Fruit fly (Drosophila melanogaster): Measurements from ENCODE around the gene CG14406.

The CG14406 gene

DNA sequence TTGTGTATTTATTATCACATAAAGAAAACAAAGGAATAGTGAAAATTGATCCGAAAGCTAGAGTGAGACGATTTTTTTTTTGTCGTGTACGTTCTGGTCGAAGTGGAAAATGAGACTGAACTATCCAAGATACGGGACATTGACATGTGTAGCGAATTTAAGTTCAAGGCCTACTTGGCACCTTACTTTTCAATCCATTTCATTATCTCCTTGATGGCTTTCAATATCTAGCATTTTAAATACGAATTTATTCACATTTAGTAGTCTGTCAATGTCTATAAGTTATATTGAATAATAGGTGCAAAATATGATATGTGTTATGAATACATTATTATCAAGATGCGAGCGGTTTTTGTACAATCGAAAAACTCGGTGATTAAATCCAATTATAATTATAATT lies 18.2 kb upstream of the CG14406 start, which contains the start of gene CG32591:
Gene CG32591 (minus strand): TSS at position 101 of the 400 bp plus-strand sequence.
- TF ChIP-seq Myc (optimal IDR thresholded peaks at IDR 0.05) (no peak), HLH106 (tag; optimal IDR thresholded peaks at IDR 0.05) (no peak), Hr83 (GFP tag; optimal IDR thresholded peaks at IDR 0.05; ENCODE audit: poor library complexity, severe bottlenecking) (no peak)

DNA sequence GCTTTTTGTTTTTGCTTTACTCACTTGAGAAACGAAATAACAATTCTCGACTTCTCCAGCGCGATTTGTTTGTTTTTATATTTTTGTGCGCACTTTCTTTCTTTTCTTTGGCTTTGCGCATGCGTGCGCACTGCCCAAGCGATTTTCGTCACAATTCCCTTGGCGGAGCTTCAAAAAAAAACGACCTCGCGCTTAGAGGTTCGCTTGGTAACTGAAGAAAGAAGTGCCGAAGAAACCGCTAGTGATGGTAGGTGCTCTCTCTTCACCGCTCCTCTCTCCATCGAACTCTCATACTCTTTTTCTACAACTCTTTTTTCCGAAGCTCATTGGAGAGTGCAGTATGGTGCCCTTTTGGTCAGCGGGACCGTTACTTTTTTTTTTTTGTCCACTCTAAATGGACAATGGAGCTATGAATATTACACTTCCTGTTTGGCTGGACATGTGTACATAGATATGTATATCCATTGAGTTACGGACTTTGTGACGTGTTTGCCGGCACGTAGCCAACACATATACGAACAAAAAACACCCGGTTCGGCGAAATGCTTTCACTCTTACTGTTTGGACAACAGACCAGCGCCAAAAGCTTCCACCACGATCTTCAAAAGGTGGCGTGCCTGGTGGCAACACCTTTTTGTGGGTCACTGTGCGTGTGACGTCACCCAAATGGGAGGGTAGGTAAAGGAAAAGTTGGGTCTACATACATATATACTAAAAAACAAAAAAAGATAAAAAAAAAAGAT lies 12.8 kb upstream of the CG14406 start, which contains the start of gene CG9503:
Gene CG9503 (minus strand): TSS at position 217 of the 743 bp plus-strand sequence.
- peak; percentile 42 for TF ChIP-seq psq (GFP tag; optimal IDR thresholded peaks at IDR 0.05)
- no peak for TF ChIP-seq brk (GFP tag; optimal IDR thresholded peaks at IDR 0.05)
- peak; percentile 10 for TF ChIP-seq Sp1 (GFP tag; optimal IDR thresholded peaks at IDR 0.05)

DNA sequence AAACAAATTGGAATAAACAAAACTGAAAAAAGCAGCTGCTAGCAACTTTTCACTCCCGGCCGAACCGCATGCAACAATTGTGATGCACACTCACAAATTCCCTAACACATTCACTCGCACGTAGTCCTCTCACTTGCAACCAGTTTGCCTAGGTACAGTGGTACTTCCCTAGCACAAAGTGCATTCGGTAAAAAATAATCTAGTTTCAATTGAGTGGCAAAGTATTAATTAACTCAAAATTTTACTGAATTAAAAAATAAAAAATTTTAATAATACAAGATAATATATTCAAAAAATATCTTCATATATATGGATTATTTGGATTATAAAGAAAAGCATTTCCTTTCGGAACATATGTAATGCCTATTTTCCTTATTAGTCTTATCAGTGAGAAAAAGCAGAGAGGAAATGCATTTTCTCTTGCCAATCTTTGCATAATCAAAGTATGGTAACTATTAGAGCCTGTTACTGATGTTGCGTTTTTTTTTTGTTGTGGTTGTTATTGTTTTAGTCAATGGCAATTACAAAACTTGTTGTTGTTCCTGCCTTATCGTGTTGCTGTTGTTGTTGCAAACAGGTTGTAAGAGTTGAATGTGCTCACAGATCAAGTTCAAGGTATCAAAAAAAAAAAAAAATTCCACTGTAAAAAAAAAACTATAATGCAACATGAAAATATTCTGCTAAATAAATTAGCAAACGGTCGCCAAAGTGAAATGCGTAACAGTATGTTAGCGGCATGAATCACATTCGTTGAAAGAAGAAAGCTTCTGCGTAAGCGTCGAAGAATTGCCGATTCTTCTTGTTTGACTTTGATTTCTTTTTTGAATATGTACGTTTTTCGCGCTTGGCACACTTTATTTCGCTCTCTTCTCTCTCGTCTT lies 12.0 kb upstream of the CG14406 start:
- TF ChIP-seq dl (GFP tag; optimal IDR thresholded peaks at IDR 0.05; ENCODE audit: insufficient read depth in 1 of 2, partially characterized antibody in 2 of 2) (no peak), tai (GFP tag; optimal IDR thresholded peaks at IDR 0.05) (no peak), h (GFP tag; optimal IDR thresholded peaks at IDR 0.05) (no peak), brk (GFP tag; optimal IDR thresholded peaks at IDR 0.05) (peak; percentile 3), woc (GFP tag; optimal IDR thresholded peaks at IDR 0.05) (peak; percentile 45), sv (GFP tag; optimal IDR thresholded peaks at IDR 0.05) (no peak), Jra (GFP tag; optimal IDR thresholded peaks at IDR 0.05) (no peak), sage (GFP tag; optimal IDR thresholded peaks at IDR 0.05) (no peak), fru (GFP tag; optimal IDR thresholded peaks at IDR 0.05) (peak; percentile 12), HLH106 (tag; optimal IDR thresholded peaks at IDR 0.05) (no peak), foxo (GFP tag; optimal IDR thresholded peaks at IDR 0.05) (peak in 1 of 2 experiments; percentile 21), lola (GFP tag; optimal IDR thresholded peaks at IDR 0.05) (no peak), Vsx2 (GFP tag; optimal IDR thresholded peaks at IDR 0.05; ENCODE audit: partially characterized antibody) (no peak), br (GFP tag; optimal IDR thresholded peaks at IDR 0.05) (peak; percentile 37), Dfd (GFP tag; optimal IDR thresholded peaks at IDR 0.05) (no peak), rgr (GFP tag; optimal IDR thresholded peaks at IDR 0.05) (no peak), Sp1 (GFP tag; optimal IDR thresholded peaks at IDR 0.05) (peak; percentile 8)

DNA sequence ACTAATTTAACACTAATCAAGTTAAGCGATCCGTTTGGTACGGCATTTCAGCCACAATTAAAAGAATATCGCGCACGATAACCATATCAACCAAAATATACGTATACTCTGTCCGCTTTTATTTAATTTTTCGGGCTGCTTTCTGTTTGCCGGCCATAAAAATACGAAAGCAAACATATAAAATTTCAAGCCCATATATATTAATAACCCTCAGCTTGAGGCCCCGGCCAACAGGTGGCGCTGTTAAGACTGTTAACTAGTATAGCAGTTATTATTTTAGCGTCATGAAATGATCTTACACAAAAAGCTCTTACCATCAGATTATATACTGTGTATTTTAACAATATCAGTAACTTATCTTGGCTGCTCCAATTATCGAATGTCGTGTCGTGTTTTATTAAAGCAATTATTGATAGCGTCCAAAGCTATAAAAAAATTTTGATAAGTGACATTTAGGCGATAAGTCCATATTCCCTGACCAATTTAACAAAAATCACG lies 8.2 kb upstream of the CG14406 start, which contains the start of gene Eo:
Gene Eo (minus strand): TSS at position 51 of the 498 bp plus-strand sequence.
- TF ChIP-seq tai (GFP tag; optimal IDR thresholded peaks at IDR 0.05) (no peak), Hr78 (GFP tag; optimal IDR thresholded peaks at IDR 0.05) (no peak), rgr (GFP tag; optimal IDR thresholded peaks at IDR 0.05) (peak; percentile 11), Sp1 (GFP tag; optimal IDR thresholded peaks at IDR 0.05) (peak; percentile 55), CrebA (GFP tag; optimal IDR thresholded peaks at IDR 0.05; ENCODE audit: borderline replicate concordance) (peak; percentile 71), h (GFP tag; optimal IDR thresholded peaks at IDR 0.05) (peak; percentile 11), OdsH (GFP tag; optimal IDR thresholded peaks at IDR 0.05) (no peak)

DNA sequence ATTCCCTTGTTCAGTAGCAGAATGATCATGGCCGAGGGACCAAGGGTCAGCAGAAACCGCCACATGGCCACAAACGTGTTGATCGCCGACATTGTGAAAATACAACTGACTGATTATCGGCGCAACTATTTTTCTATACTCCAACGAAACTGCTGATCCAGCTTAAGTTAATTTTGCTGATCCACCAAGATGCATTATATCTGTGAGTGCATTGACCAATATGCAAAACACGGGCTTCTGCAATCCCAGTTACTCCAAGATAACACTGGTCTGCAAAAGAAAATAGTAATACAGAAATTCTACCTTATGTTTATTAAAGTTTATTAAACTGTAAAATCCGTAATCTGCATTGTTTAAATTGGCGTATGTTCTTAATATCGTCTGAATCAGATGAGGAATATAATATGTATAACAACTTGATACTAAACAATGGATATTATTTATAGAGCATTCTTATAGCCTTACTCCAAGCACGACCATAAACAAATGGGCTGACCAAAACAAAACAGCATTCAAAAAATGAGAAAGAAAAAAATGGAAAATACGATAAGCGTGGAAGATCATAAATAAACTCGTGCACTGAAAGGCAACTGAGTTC lies 3.2 kb upstream of the CG14406 start, which contains the start of gene CG12398:
Gene CG12398 (minus strand): TSS at position 107 of the 598 bp plus-strand sequence.
- TF ChIP-seq Rel (GFP tag; optimal IDR thresholded peaks at IDR 0.05) (no peak), Rel (tag; optimal IDR thresholded peaks at IDR 0.05) (no peak), h (GFP tag; optimal IDR thresholded peaks at IDR 0.05) (no peak), OdsH (GFP tag; optimal IDR thresholded peaks at IDR 0.05) (no peak), Vsx2 (GFP tag; optimal IDR thresholded peaks at IDR 0.05; ENCODE audit: partially characterized antibody) (no peak), GATAd (GFP tag; optimal IDR thresholded peaks at IDR 0.05) (no peak), rgr (GFP tag; optimal IDR thresholded peaks at IDR 0.05) (no peak), CG32264 (GFP tag; optimal IDR thresholded peaks at IDR 0.05) (no peak), N (GFP tag; optimal IDR thresholded peaks at IDR 0.05) (no peak), sage (GFP tag; optimal IDR thresholded peaks at IDR 0.05) (no peak), psq (GFP tag; optimal IDR thresholded peaks at IDR 0.05) (no peak), dsf (GFP tag; optimal IDR thresholded peaks at IDR 0.05; ENCODE audit: borderline replicate concordance) (no peak), Hnf4 (GFP tag; optimal IDR thresholded peaks at IDR 0.05) (no peak), Mio (GFP tag; optimal IDR thresholded peaks at IDR 0.05) (no peak), br (GFP tag; optimal IDR thresholded peaks at IDR 0.05) (no peak), CrebA (GFP tag; optimal IDR thresholded peaks at IDR 0.05; ENCODE audit: borderline replicate concordance) (no peak), Hr78 (GFP tag; optimal IDR thresholded peaks at IDR 0.05) (no peak), CG9705 (GFP tag; optimal IDR thresholded peaks at IDR 0.05) (no peak)

All from whole organism, wandering third instar larva.